Worm (Caenorhabditis elegans): ENCODE results near the gene tkr-2.
"Not testable (repeated sequence)": the region's sequence is repeated elsewhere in the genome, so short reads cannot be mapped to it uniquely, and the experiment has no call there.

tkr-2 gene

ce11 chrIV:6227974-6228373 lies 26.1 kb downstream of the tkr-2 start, which contains the start of gene C49A9.1:
Gene C49A9.1, plus strand, starts transcription at chrIV:6228190.
- TF ChIP-seq tab-1 (GFP tag; IDR thresholded peaks at IDR 0.05) (no peak), klf-2 (GFP tag; conservative IDR thresholded peaks at IDR 0.05) (no peak), flt-1 (GFP tag; IDR thresholded peaks at IDR 0.05) (no peak), med-1 (GFP tag; optimal IDR thresholded peaks at IDR 0.05; ENCODE audit: insufficient read depth) (no peak), ztf-29 (GFP tag; IDR thresholded peaks at IDR 0.05) (no peak), ztf-23 (GFP tag; IDR thresholded peaks at IDR 0.05) (no peak)

- TF ChIP-seq cog-1 (tag; optimal IDR thresholded peaks at IDR 0.05) = no peak
- no peak for TF ChIP-seq klf-2 (GFP tag; conservative IDR thresholded peaks at IDR 0.05)
- TF ChIP-seq flt-1 (GFP tag; IDR thresholded peaks at IDR 0.05) = no peak
- no peak for TF ChIP-seq T22C8.4 (GFP tag; IDR thresholded peaks at IDR 0.05)
- TF ChIP-seq ref-1 (GFP tag; conservative IDR thresholded peaks at IDR 0.05) = no peak
- TF ChIP-seq med-1 (GFP tag; optimal IDR thresholded peaks at IDR 0.05; ENCODE audit: insufficient read depth) = no peak
- TF ChIP-seq tab-1 (GFP tag; IDR thresholded peaks at IDR 0.05) = no peak
- no peak for TF ChIP-seq ztf-23 (GFP tag; IDR thresholded peaks at IDR 0.05)
- no peak for TF ChIP-seq ztf-29 (GFP tag; IDR thresholded peaks at IDR 0.05)
These were observed 28.7 kb downstream of the tkr-2 start, which contains the start of gene F58F9.4 for ce11 chrIV:6230560-6231073. Gene F58F9.4, plus strand, starts transcription at chrIV:6231023.

DNA sequence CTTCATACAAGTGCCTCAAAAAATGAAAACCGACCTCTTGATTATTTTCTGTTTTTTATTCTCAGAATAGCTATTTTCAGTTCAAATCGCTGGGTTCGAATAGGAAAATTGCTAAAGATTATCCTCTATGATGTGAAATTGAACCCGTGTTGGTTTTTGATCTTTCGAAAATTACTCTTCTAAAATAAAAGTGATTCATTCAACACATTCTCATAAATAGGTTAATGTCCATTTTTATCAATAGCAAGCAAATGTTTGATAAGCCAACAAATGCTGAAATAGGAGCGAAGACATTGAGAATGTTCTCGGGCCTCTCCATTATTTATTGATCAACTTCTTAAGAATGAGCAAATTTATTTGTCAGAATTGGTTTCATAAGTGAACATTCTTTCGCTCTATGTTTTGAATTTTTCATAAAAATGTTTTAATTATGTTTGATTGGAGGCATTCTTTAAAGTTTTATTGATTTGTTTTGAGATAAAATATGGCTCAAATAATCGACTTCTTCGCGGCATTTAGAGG lies 31.0 kb downstream of the tkr-2 start, which contains the start of gene F58F9.3:
F58F9.3 (plus strand) TSS at position 472 of the 522 bp plus-strand sequence.
- TF ChIP-seq tab-1 (GFP tag; IDR thresholded peaks at IDR 0.05) = no peak
- no peak for TF ChIP-seq cog-1 (tag; optimal IDR thresholded peaks at IDR 0.05)
- no peak for TF ChIP-seq ztf-29 (GFP tag; IDR thresholded peaks at IDR 0.05)
- TF ChIP-seq klf-2 (GFP tag; conservative IDR thresholded peaks at IDR 0.05) = no peak
- TF ChIP-seq ref-1 (GFP tag; conservative IDR thresholded peaks at IDR 0.05) = no peak
- TF ChIP-seq flt-1 (GFP tag; IDR thresholded peaks at IDR 0.05) = no peak
- TF ChIP-seq ztf-23 (GFP tag; IDR thresholded peaks at IDR 0.05) = no peak
- TF ChIP-seq T22C8.4 (GFP tag; IDR thresholded peaks at IDR 0.05) = no peak
- TF ChIP-seq med-1 (GFP tag; optimal IDR thresholded peaks at IDR 0.05; ENCODE audit: insufficient read depth) = no peak

DNA sequence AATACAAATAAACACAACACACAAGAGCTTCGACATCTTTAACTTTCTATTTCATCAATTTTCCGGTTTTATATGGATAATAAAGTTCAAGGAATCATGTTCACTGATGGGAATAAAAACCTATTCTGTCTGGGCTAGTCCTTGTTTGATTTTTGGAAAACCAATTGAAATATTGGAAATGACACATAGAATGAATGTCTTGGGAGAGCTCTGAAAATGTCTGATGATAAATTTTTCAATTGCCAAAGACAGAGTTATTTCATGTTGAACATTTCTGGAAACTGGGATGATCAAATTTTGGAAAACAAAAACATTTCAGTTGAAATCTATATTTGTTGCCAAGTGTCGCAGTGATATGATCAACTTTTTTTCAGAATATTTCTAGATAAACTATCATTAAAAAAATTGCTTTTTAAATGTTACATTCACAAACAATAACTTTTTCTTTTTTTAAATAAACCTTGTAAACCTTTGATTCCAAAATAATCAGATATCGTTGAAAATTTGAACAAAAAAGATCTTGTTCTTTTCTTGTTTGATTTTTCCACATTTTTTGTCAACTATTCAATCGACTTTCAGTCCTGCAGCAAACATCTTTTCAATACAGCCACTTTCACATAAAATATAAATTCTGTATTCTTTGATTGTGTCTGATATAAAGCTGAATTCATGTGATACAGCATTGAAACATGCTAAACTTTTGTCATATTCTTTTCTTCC lies 35.8 kb downstream of the tkr-2 start, which contains the start of the genes F58F9.6 and F58F9.8:
F58F9.6 (minus strand) TSS at position 101 of the 720 bp plus-strand sequence.
F58F9.8 (plus strand) TSS at position 670 of the 720 bp plus-strand sequence.
- TF ChIP-seq klf-2 (GFP tag; conservative IDR thresholded peaks at IDR 0.05) (no peak), flt-1 (GFP tag; IDR thresholded peaks at IDR 0.05) (no peak), T22C8.4 (GFP tag; IDR thresholded peaks at IDR 0.05) (no peak), ref-1 (GFP tag; conservative IDR thresholded peaks at IDR 0.05) (no peak), med-1 (GFP tag; optimal IDR thresholded peaks at IDR 0.05; ENCODE audit: insufficient read depth) (no peak), ztf-29 (GFP tag; IDR thresholded peaks at IDR 0.05) (no peak), tab-1 (GFP tag; IDR thresholded peaks at IDR 0.05) (no peak), cog-1 (tag; optimal IDR thresholded peaks at IDR 0.05) (no peak), ztf-23 (GFP tag; IDR thresholded peaks at IDR 0.05) (no peak)

DNA sequence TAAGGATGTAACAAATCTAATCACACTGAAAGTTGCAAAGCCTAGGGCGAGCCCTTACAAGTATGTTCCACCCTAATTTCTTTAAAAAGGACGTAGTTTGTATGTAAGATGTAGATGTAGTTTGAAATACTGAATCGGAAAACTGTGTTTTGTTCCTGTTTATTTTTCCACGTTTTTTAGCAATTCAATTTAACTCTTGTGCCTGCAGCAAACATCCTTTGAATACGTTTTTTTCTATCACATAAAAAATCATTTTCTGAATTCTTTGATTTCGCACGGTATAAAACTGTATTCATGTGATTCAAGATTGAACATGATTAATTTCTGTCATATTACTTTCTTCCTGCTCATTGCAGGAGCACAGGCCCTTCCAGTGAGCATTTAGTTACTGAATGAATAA lies 38.1 kb downstream of the tkr-2 start, which contains the start of gene F58F9.9:
F58F9.9 (plus strand) TSS at position 301 of the 400 bp plus-strand sequence.
- TF ChIP-seq klf-2 (GFP tag; conservative IDR thresholded peaks at IDR 0.05) (no peak), ztf-29 (GFP tag; IDR thresholded peaks at IDR 0.05) (no peak), ztf-23 (GFP tag; IDR thresholded peaks at IDR 0.05) (no peak), tab-1 (GFP tag; IDR thresholded peaks at IDR 0.05) (no peak), flt-1 (GFP tag; IDR thresholded peaks at IDR 0.05) (no peak), med-1 (GFP tag; optimal IDR thresholded peaks at IDR 0.05; ENCODE audit: insufficient read depth) (no peak), T22C8.4 (GFP tag; IDR thresholded peaks at IDR 0.05) (no peak), ref-1 (GFP tag; conservative IDR thresholded peaks at IDR 0.05) (no peak), cog-1 (tag; optimal IDR thresholded peaks at IDR 0.05) (no peak)

ce11 chrIV:6248486-6248885 lies 46.6 kb downstream of the tkr-2 start, which contains the start of gene acox-3:
Gene acox-3, minus strand, starts transcription at chrIV:6248492.
- TF ChIP-seq med-1 (GFP tag; optimal IDR thresholded peaks at IDR 0.05; ENCODE audit: insufficient read depth) (no peak), T22C8.4 (GFP tag; IDR thresholded peaks at IDR 0.05) (no peak), tab-1 (GFP tag; IDR thresholded peaks at IDR 0.05) (no peak), cog-1 (tag; optimal IDR thresholded peaks at IDR 0.05) (no peak), ztf-23 (GFP tag; IDR thresholded peaks at IDR 0.05) (no peak), ref-1 (GFP tag; conservative IDR thresholded peaks at IDR 0.05) (no peak), ztf-29 (GFP tag; IDR thresholded peaks at IDR 0.05) (no peak), klf-2 (GFP tag; conservative IDR thresholded peaks at IDR 0.05) (no peak)

DNA sequence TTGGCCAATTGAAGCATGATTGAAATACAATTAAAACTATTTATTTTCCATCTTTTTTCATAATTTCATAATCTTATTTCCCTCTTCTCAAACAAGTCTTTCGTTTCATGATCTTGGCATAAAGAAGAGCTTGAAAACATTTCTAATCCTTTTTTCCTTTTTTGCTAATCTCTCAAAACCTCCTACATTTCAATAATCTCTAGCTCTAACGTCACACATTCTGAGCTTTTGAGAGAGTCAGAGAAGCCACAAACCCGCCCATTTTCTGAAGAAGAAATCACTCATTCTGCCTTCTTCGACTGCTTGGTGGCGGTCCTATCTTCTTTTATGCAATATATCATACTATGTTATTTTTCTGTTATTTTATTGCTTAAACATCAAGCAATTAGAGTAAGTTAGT lies 47.7 kb downstream of the tkr-2 start, which contains the start of gene F58F9.1:
F58F9.1 (plus strand) TSS at position 251 of the 400 bp plus-strand sequence.
- TF ChIP-seq ztf-23 (GFP tag; IDR thresholded peaks at IDR 0.05) (no peak), med-1 (GFP tag; optimal IDR thresholded peaks at IDR 0.05; ENCODE audit: insufficient read depth) (no peak)

- not testable (repeated sequence) for TF ChIP-seq flt-1 (GFP tag; IDR thresholded peaks at IDR 0.05); T22C8.4 (GFP tag; IDR thresholded peaks at IDR 0.05); med-1 (GFP tag; optimal IDR thresholded peaks at IDR 0.05; ENCODE audit: insufficient read depth)
These were observed 51.1 kb downstream of the tkr-2 start, which contains the start of gene T13A10.2 for ce11 chrIV:6253000-6253399. Gene T13A10.2, plus strand, starts transcription at chrIV:6253300.

DNA sequence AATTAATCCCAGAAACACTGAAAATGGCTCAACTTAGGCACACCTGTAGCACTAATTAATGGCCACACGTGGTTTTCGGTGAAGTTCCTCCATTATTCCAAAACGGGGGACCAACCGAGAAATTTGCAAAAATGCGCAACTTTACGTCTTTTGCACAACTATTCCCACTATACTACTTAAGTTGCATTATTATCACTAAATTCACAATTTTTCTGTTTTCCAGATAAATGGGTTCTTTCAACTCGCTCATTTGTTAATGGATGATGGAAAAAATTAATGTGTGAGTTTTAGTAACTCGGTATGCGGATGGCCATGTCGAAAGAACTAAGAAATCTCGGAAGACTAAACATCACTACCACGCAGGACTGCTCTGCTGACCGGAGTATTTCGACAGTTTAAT lies 52.8 kb downstream of the tkr-2 start, which contains the start of gene T13A10.64:
T13A10.64 (plus strand) TSS at position 301 of the 400 bp plus-strand sequence.
- TF ChIP-seq ztf-29 (GFP tag; IDR thresholded peaks at IDR 0.05) (no peak), T22C8.4 (GFP tag; IDR thresholded peaks at IDR 0.05) (no peak), ref-1 (GFP tag; conservative IDR thresholded peaks at IDR 0.05) (no peak), tab-1 (GFP tag; IDR thresholded peaks at IDR 0.05) (no peak), med-1 (GFP tag; optimal IDR thresholded peaks at IDR 0.05; ENCODE audit: insufficient read depth) (no peak), klf-2 (GFP tag; conservative IDR thresholded peaks at IDR 0.05) (no peak), cog-1 (tag; optimal IDR thresholded peaks at IDR 0.05) (no peak), ztf-23 (GFP tag; IDR thresholded peaks at IDR 0.05) (no peak), flt-1 (GFP tag; IDR thresholded peaks at IDR 0.05) (no peak)
